Worm (Caenorhabditis elegans) whole organism, L3 larva: ENCODE results near the gene ugtp-1.

ENCODE experiments used
- R02D3.7 ChIP-seq: fragments of 150-350 bp; optimal IDR thresholded peaks from 2 replicates; lab custom pipeline; 2014; ENCODE audit warnings: missing biosample characterization, missing genetic modification characterization
- ZK546.5 ChIP-seq: sonication (generic microtip); optimal IDR thresholded peaks from 2 replicates; lab custom pipeline; 2017; ENCODE audit warnings: missing biosample characterization, missing genetic modification characterization
- aly-2 ChIP-seq: fragments of 150-350 bp; optimal IDR thresholded peaks from 2 replicates; lab custom pipeline; 2014; ENCODE audit warnings: missing biosample characterization, missing genetic modification characterization
- ama-1 ChIP-seq: fragments of 150-350 bp; optimal IDR thresholded peaks from 2 replicates; lab custom pipeline; 2018
- ceh-16 ChIP-seq: sonication (generic microtip); optimal IDR thresholded peaks from 2 replicates; lab custom pipeline; 2017; ENCODE audit warnings: missing biosample characterization, missing genetic modification characterization
- ceh-28 ChIP-seq: fragments of 150-350 bp; optimal IDR thresholded peaks from 2 replicates; lab custom pipeline; 2014; ENCODE audit warnings: missing biosample characterization, missing genetic modification reagents, missing genetic modification characterization
- daf-12 ChIP-seq: fragments of 150-350 bp; optimal IDR thresholded peaks from 2 replicates; lab custom pipeline; 2014; ENCODE audit warnings: missing biosample characterization, missing genetic modification reagents, missing genetic modification characterization
- egl-27 ChIP-seq: sonication (generic microtip); optimal IDR thresholded peaks from 4 replicates; lab custom pipeline; 2017; ENCODE audit warnings: missing biosample characterization, missing genetic modification reagents, missing genetic modification characterization
- egl-5 ChIP-seq: fragments of 150-350 bp; optimal IDR thresholded peaks from 2 replicates; lab custom pipeline; 2017; ENCODE audit warnings: missing biosample characterization, missing genetic modification reagents, missing genetic modification characterization, inconsistent platforms
- elt-2 ChIP-seq: sonication (generic microtip); optimal IDR thresholded peaks from 2 replicates; lab custom pipeline; 2016; ENCODE audit warnings: missing genetic modification reagents, mild to moderate bottlenecking, missing genetic modification characterization, missing compliant biosample characterization
- elt-3 ChIP-seq, 3 experiments: fragments of 150-350 bp in 1 of 3; sonication (generic microtip) in 2 of 3; optimal IDR thresholded peaks; 2 replicates in 2 of 3; 4 replicates in 1 of 3; lab custom pipeline; 2014 to 2017; ENCODE audit warnings: missing biosample characterization in 3 of 3, missing genetic modification characterization in 3 of 3
- fkh-10 ChIP-seq: sonication (generic microtip); optimal IDR thresholded peaks from 2 replicates; lab custom pipeline; 2017; ENCODE audit warnings: missing biosample characterization, missing genetic modification reagents, missing genetic modification characterization
- fos-1 ChIP-seq: fragments of 150-350 bp; optimal IDR thresholded peaks from 2 replicates; lab custom pipeline; 2014; ENCODE audit warnings: missing biosample characterization, missing genetic modification characterization
- hmg-11 ChIP-seq: sonication (generic microtip); optimal IDR thresholded peaks from 2 replicates; lab custom pipeline; 2016; ENCODE audit warnings: missing genetic modification characterization, missing compliant biosample characterization
- jun-1 ChIP-seq: fragments of 150-350 bp; optimal IDR thresholded peaks from 2 replicates; lab custom pipeline; 2014; ENCODE audit warnings: missing biosample characterization, missing genetic modification reagents, missing genetic modification characterization
- mdl-1 ChIP-seq: fragments of 150-350 bp; optimal IDR thresholded peaks from 2 replicates; lab custom pipeline; 2014; ENCODE audit warnings: missing biosample characterization, missing genetic modification characterization
- mml-1 ChIP-seq: fragments of 150-350 bp; sonication (generic microtip); optimal IDR thresholded peaks from 3 replicates; lab custom pipeline; 2014; ENCODE audit warnings: missing biosample characterization, missing genetic modification characterization
- nfya-1 ChIP-seq: sonication (generic microtip); optimal IDR thresholded peaks from 2 replicates; lab custom pipeline; 2017; ENCODE audit warnings: missing genetic modification characterization, mild to moderate bottlenecking, missing compliant biosample characterization, antibody characterized with exemption, moderate library complexity; ENCODE audit not compliant: insufficient read depth
- nhr-12 ChIP-seq: fragments of 150-350 bp; optimal IDR thresholded peaks from 2 replicates; lab custom pipeline; 2014; ENCODE audit warnings: missing biosample characterization, missing genetic modification characterization
- nhr-237 ChIP-seq: fragments of 150-350 bp; optimal IDR thresholded peaks from 2 replicates; lab custom pipeline; 2014; ENCODE audit warnings: missing biosample characterization, missing genetic modification characterization
- nhr-25 ChIP-seq: sonication (generic microtip); optimal IDR thresholded peaks from 2 replicates; lab custom pipeline; 2017; ENCODE audit warnings: missing biosample characterization, missing genetic modification characterization
- nhr-28 ChIP-seq: fragments of 150-350 bp; optimal IDR thresholded peaks from 2 replicates; lab custom pipeline; 2014; ENCODE audit warnings: missing biosample characterization, missing genetic modification characterization
- nhr-43 ChIP-seq: sonication (generic microtip); optimal IDR thresholded peaks from 2 replicates; lab custom pipeline; 2016; ENCODE audit warnings: mild to moderate bottlenecking, missing genetic modification characterization, missing compliant biosample characterization; ENCODE audit not compliant: poor library complexity, severe bottlenecking
- nhr-67 ChIP-seq: fragments of 150-350 bp; optimal IDR thresholded peaks from 2 replicates; lab custom pipeline; 2014; ENCODE audit warnings: missing biosample characterization, missing genetic modification characterization
- nhr-76 ChIP-seq: fragments of 150-350 bp; sonication (generic microtip); optimal IDR thresholded peaks from 5 replicates; lab custom pipeline; 2014; ENCODE audit warnings: missing biosample characterization, missing genetic modification characterization
- pha-4 ChIP-seq: fragments of 150-350 bp; optimal IDR thresholded peaks from 2 replicates; lab custom pipeline; 2014; ENCODE audit warnings: missing biosample characterization, missing genetic modification reagents, missing genetic modification characterization
- pqm-1 ChIP-seq: fragments of 150-350 bp; optimal IDR thresholded peaks from 2 replicates; lab custom pipeline; 2017; ENCODE audit warnings: missing biosample characterization, missing genetic modification characterization, inconsistent platforms
- skn-1 ChIP-seq: fragments of 150-350 bp; optimal IDR thresholded peaks from 2 replicates; lab custom pipeline; 2014; ENCODE audit warnings: missing biosample characterization, missing genetic modification characterization
- tbx-2 ChIP-seq: sonication (generic microtip); optimal IDR thresholded peaks from 2 replicates; lab custom pipeline; 2016; ENCODE audit warnings: mild to moderate bottlenecking, missing genetic modification characterization, missing compliant biosample characterization
- unc-39 ChIP-seq: sonication (generic microtip); optimal IDR thresholded peaks from 4 replicates; lab custom pipeline; 2017; ENCODE audit warnings: missing biosample characterization, missing genetic modification characterization
- zag-1 ChIP-seq: fragments of 150-350 bp; optimal IDR thresholded peaks from 2 replicates; lab custom pipeline; 2014; ENCODE audit warnings: missing biosample characterization, missing genetic modification characterization
- ztf-11 ChIP-seq: fragments of 150-350 bp; optimal IDR thresholded peaks from 2 replicates; lab custom pipeline; 2014; ENCODE audit warnings: missing biosample characterization, missing genetic modification characterization
- ztf-4 ChIP-seq: fragments of 150-350 bp; optimal IDR thresholded peaks from 2 replicates; lab custom pipeline; 2014; ENCODE audit warnings: missing biosample characterization, missing genetic modification characterization

The ugtp-1 gene

ce11 chrIII:8733237-8733636 is 17.3 kb downstream of the ugtp-1 start:
- TF ChIP-seq ama-1 (lab: Kevin White, UChicago), result no peak
- TF ChIP-seq nhr-25 (tag; lab: Kevin White, UChicago), result peak; percentile 15
- TF ChIP-seq jun-1 (tag; lab: Kevin White, UChicago), result peak; percentile 33
- TF ChIP-seq pha-4 (tag; lab: Kevin White, UChicago), result peak; percentile 100
- TF ChIP-seq nhr-76 (tag; lab: Kevin White, UChicago), result no peak
- TF ChIP-seq pqm-1 (tag; lab: Kevin White, UChicago), result peak; percentile 66
- TF ChIP-seq egl-27 (tag; lab: Kevin White, UChicago), result peak; percentile 9

ce11 chrIII:8731973-8732372 is 18.5 kb downstream of the ugtp-1 start:
- TF ChIP-seq egl-5 (tag; lab: Kevin White, UChicago) (no peak), elt-3 (tag; optimal IDR thresholded peaks at IDR 0.05; lab: Kevin White, UChicago) (no peak), fkh-10 (GFP tag; lab: Kevin White, UChicago) (no peak), fos-1 (tag; lab: Kevin White, UChicago) (no peak), aly-2 (tag; lab: Kevin White, UChicago) (no peak), nhr-28 (tag; lab: Kevin White, UChicago) (no peak), ceh-16 (tag; lab: Kevin White, UChicago) (no peak), R02D3.7 (no peak), mml-1 (tag; lab: Kevin White, UChicago) (no peak), skn-1 (tag; lab: Kevin White, UChicago) (no peak), unc-39 (tag; lab: Kevin White, UChicago) (no peak), jun-1 (tag; lab: Kevin White, UChicago) (no peak), nhr-76 (tag; lab: Kevin White, UChicago) (no peak), nhr-67 (tag; lab: Kevin White, UChicago) (no peak), daf-12 (tag; lab: Kevin White, UChicago) (no peak), zag-1 (no peak), nfya-1 (tag; lab: Kevin White, UChicago) (peak; percentile 42), ceh-28 (tag; lab: Kevin White, UChicago) (no peak), nhr-237 (no peak), ztf-11 (no peak), pha-4 (tag; lab: Kevin White, UChicago) (no peak), tbx-2 (no peak), nhr-43 (tag; lab: Kevin White, UChicago) (peak; percentile 0), hmg-11 (no peak), ztf-4 (tag; lab: Kevin White, UChicago) (no peak), elt-2 (tag; lab: Kevin White, UChicago) (peak; percentile 0), nhr-25 (tag; lab: Kevin White, UChicago) (peak; percentile 35), mdl-1 (tag; lab: Kevin White, UChicago) (no peak), nhr-12 (tag; lab: Kevin White, UChicago) (no peak)

DNA sequence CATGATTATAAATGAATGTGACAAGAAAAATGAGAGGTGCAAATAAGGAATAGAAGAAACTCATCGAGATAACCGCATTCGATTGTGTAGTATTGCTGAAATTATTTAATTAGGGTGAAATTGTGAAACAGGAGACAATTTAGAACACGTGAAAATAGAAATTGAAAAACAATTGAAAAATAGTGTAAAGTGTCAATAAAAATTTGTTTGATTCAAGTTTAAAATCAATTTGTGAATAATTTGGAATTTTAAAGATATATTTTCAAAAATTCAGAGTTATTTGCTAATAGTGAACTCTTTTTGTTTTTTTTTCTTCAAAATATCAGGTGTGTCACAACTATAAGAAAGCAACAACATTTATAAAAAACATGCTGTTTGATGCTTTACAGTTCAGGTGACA is 19.2 kb downstream of the ugtp-1 start, which contains the start of gene ZK370.4:
ZK370.4 (minus strand) TSS at position 101 of the 400 bp plus-strand sequence.
- no peak for TF ChIP-seq ztf-11
- no peak for TF ChIP-seq egl-27 (tag; lab: Kevin White, UChicago)

DNA sequence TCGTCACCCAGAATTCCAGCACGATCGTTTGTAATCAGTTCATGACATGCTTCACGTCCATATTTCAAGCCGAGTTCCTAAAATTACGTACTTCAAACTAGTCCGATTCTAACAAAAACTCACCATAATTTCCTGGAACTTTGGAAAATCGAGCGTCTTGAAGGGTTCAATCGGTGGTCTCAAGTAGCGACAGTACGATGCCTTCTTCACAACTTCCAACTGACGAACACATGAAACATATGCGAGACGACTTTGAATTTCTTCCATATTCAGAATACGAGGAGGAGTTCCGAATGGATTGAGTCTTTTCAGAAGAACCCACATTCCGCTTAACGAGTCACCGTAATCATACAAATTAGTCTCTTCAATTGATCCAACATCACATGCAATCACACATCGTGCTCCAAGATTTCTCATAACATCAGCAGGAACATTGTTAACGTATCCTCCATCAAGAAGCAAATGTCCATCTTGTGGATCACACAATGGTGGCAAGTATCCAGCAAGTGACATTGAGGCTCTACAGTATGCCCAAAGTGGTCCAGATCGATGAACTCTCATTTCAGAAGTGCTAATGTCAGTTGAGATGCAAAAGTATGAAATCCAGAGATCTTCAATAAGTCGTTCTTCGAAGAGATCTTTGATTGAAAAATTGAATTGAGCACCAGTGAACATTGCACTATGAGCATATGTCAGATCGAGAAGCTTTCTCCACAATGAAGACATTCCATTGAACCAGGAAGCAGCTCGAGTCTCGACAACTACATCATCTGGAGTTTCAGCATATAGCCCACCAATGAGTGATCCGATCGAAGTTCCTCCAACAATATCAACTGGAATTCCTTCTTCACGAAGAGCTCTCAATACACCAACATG is 24.2 kb downstream of the ugtp-1 start:
- TF ChIP-seq ztf-11 (no peak), ztf-4 (tag; lab: Kevin White, UChicago) (no peak), pqm-1 (tag; lab: Kevin White, UChicago) (no peak), aly-2 (tag; lab: Kevin White, UChicago) (no peak), nhr-76 (tag; lab: Kevin White, UChicago) (no peak), ZK546.5 (tag; lab: Kevin White, UChicago) (no peak), egl-5 (tag; lab: Kevin White, UChicago) (no peak)
